Worm (Caenorhabditis elegans) whole organism, L2 larva: ENCODE measurements around the gene plrg-1.

Experiments used
- aly-2 ChIP-seq: fragments of 150-350 bp; optimal IDR thresholded peaks from 2 replicates; lab custom pipeline; 2014; ENCODE audit warnings: missing biosample characterization, missing genetic modification characterization
- mbf-1 ChIP-seq: sonication (generic microtip); optimal IDR thresholded peaks from 2 replicates; lab custom pipeline; 2017; ENCODE audit warnings: missing biosample characterization, missing genetic modification characterization
- nhr-12 ChIP-seq: fragments of 150-350 bp; optimal IDR thresholded peaks from 2 replicates; lab custom pipeline; 2014; ENCODE audit warnings: missing biosample characterization, missing genetic modification characterization

plrg-1 gene

DNA sequence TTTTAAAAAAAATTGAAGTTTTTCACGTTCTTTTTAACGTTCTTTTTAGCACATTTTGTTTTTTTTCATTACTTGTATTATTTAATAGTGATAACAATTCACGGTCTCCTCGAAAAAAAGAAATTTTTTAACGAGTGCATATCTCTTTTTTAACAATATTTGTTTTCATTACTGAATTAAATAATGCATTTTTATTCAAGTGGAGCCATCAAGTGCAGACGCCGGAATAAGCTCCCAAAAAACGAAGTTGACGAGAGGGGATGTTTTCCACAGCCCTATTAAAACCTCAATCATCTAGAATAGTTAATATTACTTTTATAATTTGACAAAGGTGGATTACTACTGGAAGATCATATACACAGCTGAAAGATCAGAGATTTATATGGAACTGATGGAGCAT lies 51.0 kb downstream of the plrg-1 start, which contains the start of gene irld-6:
Gene irld-6, minus strand, starts transcription at position 101 of the 400 bp plus-strand sequence.
- no peak for TF ChIP-seq mbf-1 (tag; lab: Kevin White, UChicago)
- no peak for TF ChIP-seq aly-2 (tag; lab: Kevin White, UChicago)
- TF ChIP-seq nhr-12 (tag; lab: Kevin White, UChicago) = no peak
